Worm (Caenorhabditis elegans) whole organism, L4/young adult: ENCODE data around the gene C52G5.2.
A peak's percentile ranks its signal among the peaks of the same experiment; 100 is the strongest.

ENCODE experiments used
- W03F9.2 ChIP-seq: fragments of 150-350 bp; optimal IDR thresholded peaks from 2 replicates; lab custom pipeline; 2014; ENCODE audit warnings: missing biosample characterization, missing genetic modification characterization
- dao-5 ChIP-seq: sonication (generic microtip); optimal IDR thresholded peaks from 2 replicates; lab custom pipeline; 2016; ENCODE audit warnings: missing genotype, missing genetic modification characterization, moderate library complexity, missing compliant biosample characterization
- him-1 ChIP-seq: sonication (generic microtip); optimal IDR thresholded peaks from 2 replicates; lab custom pipeline; 2016; ENCODE audit warnings: missing genotype, missing genetic modification reagents, missing genetic modification characterization, missing compliant biosample characterization

- peak; percentile 78 for TF ChIP-seq W03F9.2 (tag; lab: Kevin White, UChicago)
- no peak for TF ChIP-seq dao-5 (tag; lab: Kevin White, UChicago)
- TF ChIP-seq him-1, result no peak
These were observed 17.7 kb downstream of the C52G5.2 start, which contains the start of gene T14G8.3 for ce11 chrX:12860711-12861287.
